Worm (Caenorhabditis elegans) whole organism, young adult: ENCODE data around the gene Y53C12A.6.

Experiments
- C17E4.6 ChIP-seq: fragments of 200-800 bp; sonication (Bioruptor generic); IDR thresholded peaks from 2 replicates; pipeline ENCODE4 v1.3.6; 2022; ENCODE audit warnings: missing genetic modification reagents, missing genetic modification characterization, missing compliant biosample characterization
- F55B11.4 ChIP-seq: sonication (generic microtip); optimal IDR thresholded peaks from 2 replicates; lab custom pipeline; 2016; ENCODE audit warnings: missing compliant biosample characterization, missing genetic modification characterization, borderline replicate concordance; ENCODE audit not compliant: insufficient read depth
- T26A5.8 ChIP-seq: sonication (generic microtip); optimal IDR thresholded peaks from 2 replicates; lab custom pipeline; 2016; ENCODE audit warnings: missing genetic modification characterization, missing compliant biosample characterization
- atf-7 ChIP-seq: sonication (generic microtip); optimal IDR thresholded peaks from 2 replicates; lab custom pipeline; 2017; ENCODE audit warnings: mild to moderate bottlenecking, missing genetic modification characterization, missing compliant biosample characterization
- attf-5 ChIP-seq: fragments of 200-800 bp; sonication (Bioruptor generic); optimal IDR thresholded peaks from 2 replicates; lab custom pipeline; 2018; ENCODE audit warnings: mild to moderate bottlenecking, missing genetic modification characterization, missing compliant biosample characterization
- ceh-79 ChIP-seq: sonication (generic microtip); optimal IDR thresholded peaks from 2 replicates; lab custom pipeline; 2017; ENCODE audit warnings: mild to moderate bottlenecking, missing genetic modification characterization, missing compliant biosample characterization
- egl-18 ChIP-seq: fragments of 200-800 bp; sonication (Bioruptor generic); IDR thresholded peaks from 2 replicates; pipeline ENCODE4 v1.3.6; 2022; ENCODE audit warnings: missing genetic modification reagents, missing genetic modification characterization, missing compliant biosample characterization
- fkh-3 ChIP-seq: sonication (generic microtip); optimal IDR thresholded peaks from 2 replicates; lab custom pipeline; 2016; ENCODE audit warnings: mild to moderate bottlenecking, missing genetic modification characterization, missing compliant biosample characterization
- hlh-12 ChIP-seq: sonication (generic microtip); optimal IDR thresholded peaks from 2 replicates; lab custom pipeline; 2016; ENCODE audit warnings: missing genetic modification characterization, missing compliant biosample characterization
- pha-4 ChIP-seq: fragments of 150-350 bp; sonication (generic microtip); optimal IDR thresholded peaks from 2 replicates; lab custom pipeline; 2014; ENCODE audit warnings: missing biosample characterization, missing genetic modification reagents, missing genetic modification characterization
- rpc-1 ChIP-seq, 2 experiments: fragments of 150-350 bp in 1 of 2; sonication (generic microtip) in 1 of 2; optimal IDR thresholded peaks; 2 replicates each; lab custom pipeline; 2014 to 2018; ENCODE audit warnings: missing biosample characterization in 1 of 2, missing genetic modification characterization in 1 of 2, missing genetic modification reagents in 1 of 2, missing genotype in 1 of 2
- snpc-4 ChIP-seq, 5 experiments: fragments of 150-350 bp in 1 of 5; sonication (generic microtip) in 4 of 5; optimal IDR thresholded peaks; 2 replicates each; lab custom pipeline; 2014 to 2018; ENCODE audit warnings: missing genetic modification characterization in 5 of 5, missing biosample characterization in 3 of 5, antibody characterized with exemption in 2 of 5, mild to moderate bottlenecking in 2 of 5, missing compliant biosample characterization in 2 of 5, missing genotype in 2 of 5, moderate library complexity in 2 of 5, missing genetic modification reagents in 1 of 5
- zim-3 ChIP-seq: sonication (generic microtip); optimal IDR thresholded peaks from 2 replicates; lab custom pipeline; 2017; ENCODE audit warnings: mild to moderate bottlenecking, missing genetic modification characterization, moderate library complexity, missing compliant biosample characterization

DNA sequence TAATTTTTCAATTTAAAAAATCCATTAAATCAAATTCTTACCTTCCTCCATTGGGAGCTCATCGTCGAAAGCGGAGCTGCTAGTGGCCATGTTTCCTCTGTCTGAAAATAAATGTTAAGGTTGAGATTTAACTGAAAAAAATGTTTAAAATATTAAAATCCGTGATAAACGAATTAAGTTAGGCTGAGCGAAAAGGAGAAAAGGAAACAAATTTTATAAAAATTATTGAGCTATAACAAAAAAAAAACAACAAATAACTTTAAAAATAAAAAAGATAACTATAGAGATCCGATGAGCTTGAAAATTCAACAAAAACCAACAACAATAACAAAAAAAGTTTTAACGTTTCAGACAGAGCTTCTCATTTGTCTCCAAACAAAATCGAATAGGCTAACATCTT lies 25.0 kb upstream of the Y53C12A.6 start, which contains the start of gene pno-1:
- TF ChIP-seq hlh-12 (tag; lab: Kevin White, UChicago) = no peak
- TF ChIP-seq T26A5.8 (tag; lab: Kevin White, UChicago) = no peak
- no peak for TF ChIP-seq pha-4 (tag; lab: Kevin White, UChicago)
- TF ChIP-seq attf-5 (GFP tag; lab: Kevin White, UChicago) = no peak
- TF ChIP-seq zim-3 (tag; lab: Kevin White, UChicago) = no peak
- TF ChIP-seq rpc-1 (optimal IDR thresholded peaks at IDR 0.05; lab: Kevin White, UChicago) = no peak
- no peak for TF ChIP-seq rpc-1 (tag; optimal IDR thresholded peaks at IDR 0.05; lab: Kevin White, UChicago)
- TF ChIP-seq fkh-3 (tag; lab: Kevin White, UChicago) = no peak
- TF ChIP-seq C17E4.6 (GFP tag; lab: Robert Waterston, UW) = no peak
- no peak for TF ChIP-seq F55B11.4 (tag; lab: Kevin White, UChicago)
- TF ChIP-seq snpc-4 (GFP tag; optimal IDR thresholded peaks at IDR 0.05; lab: Kevin White, UChicago) = no peak
- TF ChIP-seq snpc-4 (tag; optimal IDR thresholded peaks at IDR 0.05; lab: Kevin White, UChicago) = no peak
- no peak for TF ChIP-seq atf-7 (tag; lab: Kevin White, UChicago)
- TF ChIP-seq ceh-79 = no peak
- TF ChIP-seq egl-18 (GFP tag; lab: Robert Waterston, UW) = no peak
